Worm (Caenorhabditis elegans): Measurements from ENCODE around the gene K02F6.4.

- no peak for TF ChIP-seq aly-2 (tag; optimal IDR thresholded peaks at IDR 0.05)
- TF ChIP-seq nhr-23 (tag; optimal IDR thresholded peaks at IDR 0.05), result no peak
- TF ChIP-seq ama-1 (optimal IDR thresholded peaks at IDR 0.05), result no peak
- no peak for TF ChIP-seq nhr-12 (tag; optimal IDR thresholded peaks at IDR 0.05)
- no peak for TF ChIP-seq lin-13 (GFP tag; optimal IDR thresholded peaks at IDR 0.05)
- TF ChIP-seq R02D3.7 (tag; optimal IDR thresholded peaks at IDR 0.05), result no peak
- no peak for TF ChIP-seq lin-39 (tag; optimal IDR thresholded peaks at IDR 0.05)
- no peak for TF ChIP-seq ztf-11 (tag; optimal IDR thresholded peaks at IDR 0.05)
- no peak for TF ChIP-seq nhr-25 (tag; optimal IDR thresholded peaks at IDR 0.05)
- TF ChIP-seq elt-1 (tag; optimal IDR thresholded peaks at IDR 0.05), result no peak
- no peak for TF ChIP-seq alr-1 (tag; optimal IDR thresholded peaks at IDR 0.05)
- TF ChIP-seq nhr-11 (tag; optimal IDR thresholded peaks at IDR 0.05), result no peak
- TF ChIP-seq unc-62 (GFP tag; optimal IDR thresholded peaks at IDR 0.05), result no peak
- no peak for TF ChIP-seq mbf-1 (tag; optimal IDR thresholded peaks at IDR 0.05)
Measured at ce11 chrII:2503703-2504430, 34.4 kb upstream of the K02F6.4 start.
